Worm (Caenorhabditis elegans) whole organism, dauer: ENCODE measurements around the gene act-4.

Source experiments
- unc-62 ChIP-seq: sonication (generic microtip); optimal IDR thresholded peaks from 2 replicates; lab custom pipeline; 2017; ENCODE audit warnings: missing biosample characterization, missing genetic modification reagents, missing genetic modification characterization

The act-4 gene

ce11 chrX:4961681-4962656 is 1.5 kb downstream of the act-4 start:
- TF ChIP-seq unc-62 (GFP tag; lab: Kevin White, UChicago), result no peak

- TF ChIP-seq unc-62 (GFP tag; lab: Kevin White, UChicago), result no peak
Observed at ce11 chrX:4965592-4965991, 5.2 kb downstream of the act-4 start.

ce11 chrX:4969228-4969627 is 8.8 kb downstream of the act-4 start, which contains the start of gene M03F4.6:
Gene M03F4.6, minus strand, starts transcription at chrX:4969328.
- no peak for TF ChIP-seq unc-62 (GFP tag; lab: Kevin White, UChicago)

DNA sequence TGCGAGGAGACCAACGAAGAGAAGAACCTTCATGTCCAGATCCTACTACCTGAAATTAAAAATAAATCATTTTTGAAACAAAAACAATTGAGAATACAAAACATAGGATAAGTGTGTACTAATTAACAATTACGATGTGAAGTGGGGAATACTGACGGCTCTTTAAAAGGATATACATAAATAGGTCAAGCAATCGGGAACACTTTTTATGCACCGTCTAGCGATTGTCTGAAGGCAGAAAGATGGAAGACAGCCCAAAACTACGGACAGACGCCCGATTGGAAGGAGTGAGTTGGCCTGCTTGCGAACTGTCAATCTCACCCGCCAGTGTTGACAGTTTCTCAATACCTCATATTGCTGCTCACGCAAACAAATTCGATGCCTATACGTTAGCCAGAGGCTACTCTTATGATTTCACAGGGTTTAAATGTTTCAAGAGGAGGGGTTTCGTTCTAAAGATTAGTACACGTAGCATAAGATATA is 10.5 kb downstream of the act-4 start, which contains the start of gene calu-1:
Gene calu-1 (minus strand): TSS at position 51 of the 483 bp plus-strand sequence.
- TF ChIP-seq unc-62 (GFP tag; lab: Kevin White, UChicago), result no peak

DNA sequence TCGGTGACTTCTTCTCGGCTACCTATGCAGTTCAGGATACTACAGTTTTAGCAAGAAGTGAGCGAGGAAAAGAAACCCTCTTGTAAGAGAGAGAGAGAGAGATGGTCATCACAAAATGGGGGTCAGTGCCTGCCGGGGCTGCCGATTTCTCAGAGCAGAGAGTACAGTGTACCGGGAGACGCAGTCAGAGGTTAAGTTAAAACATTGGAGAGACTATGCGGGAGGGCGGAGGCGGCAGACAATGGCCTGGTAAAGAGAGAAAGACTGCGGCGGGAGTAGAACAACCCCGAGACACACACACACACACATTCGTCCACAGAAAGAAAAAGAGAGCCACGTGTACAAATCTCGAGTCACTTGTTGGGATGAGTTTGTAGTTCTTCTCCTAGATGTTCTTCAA is 11.0 kb downstream of the act-4 start:
- TF ChIP-seq unc-62 (GFP tag; lab: Kevin White, UChicago), result no peak

ce11 chrX:4972039-4972581 is 11.7 kb downstream of the act-4 start:
- TF ChIP-seq unc-62 (GFP tag; lab: Kevin White, UChicago), result no peak

- TF ChIP-seq unc-62 (GFP tag; lab: Kevin White, UChicago), result no peak
Observed at ce11 chrX:4974486-4974885, 14.1 kb downstream of the act-4 start.

ce11 chrX:4976530-4976929 is 16.1 kb downstream of the act-4 start, which contains the start of gene lfi-1:
Gene lfi-1, plus strand, starts transcription at chrX:4976830.
- TF ChIP-seq unc-62 (GFP tag; lab: Kevin White, UChicago), result no peak

- no peak for TF ChIP-seq unc-62 (GFP tag; lab: Kevin White, UChicago)
Observed at ce11 chrX:4978103-4978502, 17.7 kb downstream of the act-4 start.

DNA sequence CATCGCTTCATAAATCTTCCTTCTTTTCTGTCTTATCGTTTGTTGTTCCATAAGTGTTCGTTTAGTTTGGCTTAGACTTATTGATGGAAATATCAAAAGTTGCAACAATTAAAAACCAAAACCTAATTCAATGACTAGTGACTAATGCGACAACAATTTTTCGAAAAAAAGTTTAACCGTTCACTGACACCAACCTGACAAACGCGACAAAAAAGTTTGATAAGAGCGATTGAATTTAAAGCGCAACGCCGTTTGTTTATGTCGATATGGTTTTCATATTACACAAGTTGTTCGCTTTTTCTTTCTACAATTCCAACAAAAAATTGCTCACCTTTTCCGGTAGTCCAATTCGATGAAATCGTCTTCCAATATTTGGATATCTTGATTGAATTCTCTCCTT is 18.6 kb downstream of the act-4 start:
- TF ChIP-seq unc-62 (GFP tag; lab: Kevin White, UChicago), result no peak

DNA sequence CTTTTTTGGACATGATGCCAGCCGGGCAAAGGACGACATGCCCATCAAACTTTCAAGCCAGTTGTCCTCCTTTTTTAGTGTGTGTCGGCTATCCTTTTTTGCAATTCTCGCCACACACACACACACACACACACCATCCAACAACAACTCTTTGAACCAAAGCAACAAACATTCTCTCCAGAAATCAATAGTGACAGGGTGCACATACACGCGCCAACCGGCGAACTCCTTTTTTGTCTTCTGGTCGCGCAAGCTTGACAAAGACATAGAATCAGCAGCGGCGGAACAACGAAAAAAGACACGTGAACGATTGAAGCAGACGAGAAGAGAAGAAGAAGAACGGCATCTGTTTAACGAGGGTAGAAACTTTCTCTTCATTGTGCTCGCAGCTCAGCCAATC is 20.6 kb downstream of the act-4 start:
- no peak for TF ChIP-seq unc-62 (GFP tag; lab: Kevin White, UChicago)

ce11 chrX:4981579-4981978 is 21.2 kb downstream of the act-4 start:
- no peak for TF ChIP-seq unc-62 (GFP tag; lab: Kevin White, UChicago)

DNA sequence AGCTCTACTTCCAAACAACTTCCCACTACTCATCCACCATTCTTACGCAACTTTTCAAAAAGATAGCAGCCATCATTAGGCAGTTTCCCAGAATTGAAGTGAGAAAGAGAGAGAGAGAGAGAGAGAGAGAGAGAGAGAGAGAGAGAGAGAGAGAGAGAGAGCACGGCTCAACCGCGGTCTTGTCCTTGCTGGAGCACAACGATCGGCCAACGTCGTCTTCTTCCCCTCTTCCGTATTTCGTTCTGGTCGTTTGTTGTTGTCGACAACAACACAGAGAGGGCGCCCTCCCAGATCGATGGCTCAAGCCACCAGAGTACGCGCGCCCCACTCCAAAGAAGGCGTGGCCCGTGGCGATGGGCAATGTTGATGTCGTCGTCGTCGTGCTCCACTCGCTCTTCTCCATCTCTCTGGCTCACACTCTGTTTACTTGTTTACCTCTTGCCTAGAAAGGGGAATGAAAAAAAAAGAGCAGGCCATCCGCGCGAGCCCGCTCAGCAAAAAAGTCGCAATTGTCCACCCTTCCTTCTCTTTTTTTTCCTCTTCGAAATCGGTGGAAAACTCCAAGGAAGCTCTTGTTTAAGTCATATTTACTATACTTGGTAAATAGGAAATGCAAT is 21.7 kb downstream of the act-4 start:
- no peak for TF ChIP-seq unc-62 (GFP tag; lab: Kevin White, UChicago)

ce11 chrX:4986354-4986753 is 25.9 kb downstream of the act-4 start:
- no peak for TF ChIP-seq unc-62 (GFP tag; lab: Kevin White, UChicago)

ce11 chrX:4987617-4988016 is 27.2 kb downstream of the act-4 start:
- TF ChIP-seq unc-62 (GFP tag; lab: Kevin White, UChicago), result no peak

DNA sequence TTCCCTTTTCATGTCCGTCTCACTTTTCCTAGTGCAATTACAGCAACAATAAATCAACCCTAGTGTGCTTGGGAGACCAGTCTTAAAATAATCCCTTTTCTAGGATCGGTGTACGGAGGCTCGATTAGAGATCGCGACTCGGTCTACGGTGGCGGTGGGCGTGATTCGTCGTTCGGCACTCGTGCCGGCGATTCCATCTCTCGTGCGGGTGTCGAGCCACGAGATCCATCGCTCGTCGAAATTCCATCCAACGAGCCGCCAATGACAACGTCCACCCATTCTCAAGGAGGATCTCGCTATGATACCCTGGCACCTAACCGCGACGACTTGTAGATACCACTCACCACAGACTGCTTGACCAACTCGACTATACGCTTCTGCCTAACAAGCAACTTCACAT is 32.1 kb downstream of the act-4 start:
- no peak for TF ChIP-seq unc-62 (GFP tag; lab: Kevin White, UChicago)
